Worm (Caenorhabditis elegans) whole organism, young adult: ENCODE data around the gene ears-2.
A peak's percentile ranks its signal among the peaks of the same experiment; 100 is the strongest.

ENCODE experiments used
- B0019.2 ChIP-seq: fragments of 200-800 bp; sonication (Bioruptor generic); conservative IDR thresholded peaks from 2 replicates; pipeline ENCODE4 v1.3.6; 2022; ENCODE audit warnings: missing genetic modification reagents, missing genetic modification characterization, missing compliant biosample characterization
- B0035.1 ChIP-seq: sonication (generic microtip); optimal IDR thresholded peaks from 2 replicates; lab custom pipeline; 2016; ENCODE audit warnings: missing genetic modification characterization, mild to moderate bottlenecking, missing compliant biosample characterization, missing genotype, missing genetic modification reagents
- B0261.1 ChIP-seq: sonication (generic microtip); optimal IDR thresholded peaks from 2 replicates; lab custom pipeline; 2016; ENCODE audit warnings: mild to moderate bottlenecking, missing genetic modification characterization, moderate library complexity, missing compliant biosample characterization
- B0336.3 ChIP-seq: fragments of 200-800 bp; sonication (Bioruptor generic); IDR thresholded peaks from 2 replicates; pipeline ENCODE4 v1.3.6; 2022; ENCODE audit warnings: missing genetic modification characterization, missing compliant biosample characterization
- D2030.7 ChIP-seq: fragments of 200-800 bp; sonication (Bioruptor generic); IDR thresholded peaks from 2 replicates; pipeline ENCODE4 v1.3.6; 2022; ENCODE audit warnings: missing genetic modification reagents, missing genetic modification characterization, missing compliant biosample characterization
- F23B12.7 ChIP-seq: sonication (generic microtip); optimal IDR thresholded peaks from 2 replicates; lab custom pipeline; 2017; ENCODE audit warnings: missing genetic modification characterization, mild to moderate bottlenecking, missing compliant biosample characterization, antibody characterized with exemption, moderate library complexity; ENCODE audit not compliant: insufficient read depth
- F33H1.4 ChIP-seq: fragments of 200-800 bp; sonication (Bioruptor generic); IDR thresholded peaks from 2 replicates; pipeline ENCODE4 v1.3.6; 2022; ENCODE audit warnings: missing genetic modification reagents, missing genetic modification characterization, missing compliant biosample characterization
- F39B2.1 ChIP-seq: fragments of 200-800 bp; sonication (Bioruptor generic); IDR thresholded peaks from 2 replicates; pipeline ENCODE4 v1.3.6; 2022; ENCODE audit warnings: missing genetic modification reagents, missing genetic modification characterization, missing compliant biosample characterization
- F49E8.2 ChIP-seq: sonication (generic microtip); optimal IDR thresholded peaks from 3 replicates; lab custom pipeline; 2017; ENCODE audit warnings: missing genetic modification characterization, mild to moderate bottlenecking, missing compliant biosample characterization, antibody characterized with exemption, moderate library complexity; ENCODE audit not compliant: insufficient read depth
- T07F8.4 ChIP-seq: sonication (generic microtip); optimal IDR thresholded peaks from 2 replicates; lab custom pipeline; 2016; ENCODE audit warnings: mild to moderate bottlenecking, missing genetic modification characterization, moderate library complexity, missing compliant biosample characterization
- Y53F4B.3 ChIP-seq: fragments of 200-800 bp; sonication (Bioruptor generic); IDR thresholded peaks from 2 replicates; pipeline ENCODE4 v1.3.6; 2022; ENCODE audit warnings: missing genetic modification reagents, missing genetic modification characterization, missing compliant biosample characterization
- ZK185.1 ChIP-seq: sonication (generic microtip); optimal IDR thresholded peaks from 2 replicates; lab custom pipeline; 2016; ENCODE audit warnings: mild to moderate bottlenecking, missing genetic modification characterization, missing compliant biosample characterization; ENCODE audit not compliant: poor library complexity, severe bottlenecking
- atf-7 ChIP-seq: sonication (generic microtip); optimal IDR thresholded peaks from 2 replicates; lab custom pipeline; 2017; ENCODE audit warnings: mild to moderate bottlenecking, missing genetic modification characterization, missing compliant biosample characterization
- attf-5 ChIP-seq: fragments of 200-800 bp; sonication (Bioruptor generic); optimal IDR thresholded peaks from 2 replicates; lab custom pipeline; 2018; ENCODE audit warnings: mild to moderate bottlenecking, missing genetic modification characterization, missing compliant biosample characterization
- ceh-27 ChIP-seq: fragments of 200-800 bp; sonication (Bioruptor generic); optimal IDR thresholded peaks from 2 replicates; lab custom pipeline; 2018; ENCODE audit warnings: mild to moderate bottlenecking, missing genetic modification characterization, moderate library complexity, missing compliant biosample characterization
- ceh-79 ChIP-seq: sonication (generic microtip); optimal IDR thresholded peaks from 2 replicates; lab custom pipeline; 2017; ENCODE audit warnings: mild to moderate bottlenecking, missing genetic modification characterization, missing compliant biosample characterization
- chd-7 ChIP-seq: sonication (generic microtip); optimal IDR thresholded peaks from 2 replicates; lab custom pipeline; 2016; ENCODE audit warnings: mild to moderate bottlenecking, missing genetic modification characterization, moderate library complexity, missing compliant biosample characterization
- die-1 ChIP-seq: sonication (generic microtip); optimal IDR thresholded peaks from 2 replicates; lab custom pipeline; 2016; ENCODE audit warnings: missing genotype, mild to moderate bottlenecking, missing genetic modification characterization, missing compliant biosample characterization
- dpl-1 ChIP-seq: fragments of 150-350 bp; optimal IDR thresholded peaks from 2 replicates; lab custom pipeline; 2014; ENCODE audit warnings: missing biosample characterization, missing genetic modification reagents, missing genetic modification characterization
- efl-1 ChIP-seq: fragments of 150-350 bp; optimal IDR thresholded peaks from 2 replicates; lab custom pipeline; 2014; ENCODE audit warnings: missing biosample characterization, missing genetic modification reagents, missing genetic modification characterization
- egl-44 ChIP-seq: fragments of 200-800 bp; sonication (Bioruptor generic); IDR thresholded peaks from 2 replicates; pipeline ENCODE4 v1.3.6; 2022; ENCODE audit warnings: missing genetic modification reagents, missing genetic modification characterization, missing compliant biosample characterization
- ekl-4 ChIP-seq: fragments of 200-800 bp; sonication (Bioruptor generic); IDR thresholded peaks from 2 replicates; pipeline ENCODE4 v1.3.6; 2022; ENCODE audit warnings: missing genetic modification reagents, missing genetic modification characterization, missing compliant biosample characterization
- hmg-1.2 ChIP-seq: fragments of 200-800 bp; sonication (Bioruptor generic); IDR thresholded peaks from 2 replicates; pipeline ENCODE4 v1.3.6; 2022; ENCODE audit warnings: missing genetic modification reagents, missing genetic modification characterization, missing compliant biosample characterization
- hmg-20 ChIP-seq: fragments of 200-800 bp; sonication (Bioruptor generic); IDR thresholded peaks from 2 replicates; pipeline ENCODE4 v1.3.6; 2022; ENCODE audit warnings: missing genetic modification reagents, missing genetic modification characterization, missing compliant biosample characterization
- lin-35 ChIP-seq, 3 experiments: fragments of 150-350 bp in 2 of 3; sonication (generic microtip) in 1 of 3; optimal IDR thresholded peaks; 2 replicates each; lab custom pipeline; 2014 to 2018; ENCODE audit warnings: missing biosample characterization in 3 of 3, missing genetic modification characterization in 3 of 3, missing genetic modification reagents in 3 of 3
- lir-1 ChIP-seq: fragments of 200-800 bp; sonication (Bioruptor generic); conservative IDR thresholded peaks from 2 replicates; pipeline ENCODE4 v1.3.6; 2022; ENCODE audit warnings: missing genetic modification reagents, missing genetic modification characterization, missing compliant biosample characterization
- lsy-27 ChIP-seq: sonication (generic microtip); optimal IDR thresholded peaks from 2 replicates; lab custom pipeline; 2017; ENCODE audit warnings: missing genetic modification characterization, mild to moderate bottlenecking, missing compliant biosample characterization, antibody characterized with exemption, missing genotype, borderline replicate concordance; ENCODE audit not compliant: insufficient read depth
- madf-10 ChIP-seq: sonication (generic microtip); optimal IDR thresholded peaks from 2 replicates; lab custom pipeline; 2016; ENCODE audit warnings: mild to moderate bottlenecking, missing genetic modification characterization, missing compliant biosample characterization
- madf-3 ChIP-seq: fragments of 200-800 bp; sonication (Bioruptor generic); IDR thresholded peaks from 2 replicates; pipeline ENCODE4 v1.3.6; 2022; ENCODE audit warnings: missing genetic modification reagents, missing genetic modification characterization, missing compliant biosample characterization
- madf-8 ChIP-seq: fragments of 200-800 bp; sonication (Bioruptor generic); conservative IDR thresholded peaks from 2 replicates; pipeline ENCODE4 v1.3.6; 2022; ENCODE audit warnings: missing genetic modification reagents, missing genetic modification characterization, missing compliant biosample characterization
- nfya-2 ChIP-seq: fragments of 200-800 bp; sonication (Bioruptor generic); IDR thresholded peaks from 2 replicates; pipeline ENCODE4 v1.3.6; 2022; ENCODE audit warnings: missing genetic modification reagents, missing genetic modification characterization, missing compliant biosample characterization
- nfyb-1 ChIP-seq: fragments of 200-800 bp; sonication (Bioruptor generic); IDR thresholded peaks from 2 replicates; pipeline ENCODE4 v1.3.6; 2022; ENCODE audit warnings: missing genetic modification reagents, missing genetic modification characterization, missing compliant biosample characterization
- nhr-120 ChIP-seq: fragments of 200-800 bp; sonication (Bioruptor generic); IDR thresholded peaks from 2 replicates; pipeline ENCODE4 v1.3.6; 2022; ENCODE audit warnings: missing genetic modification characterization, missing compliant biosample characterization
- nhr-179 ChIP-seq: sonication (generic microtip); optimal IDR thresholded peaks from 2 replicates; lab custom pipeline; 2016; ENCODE audit warnings: mild to moderate bottlenecking, missing genetic modification characterization, missing compliant biosample characterization
- pha-4 ChIP-seq: fragments of 150-350 bp; sonication (generic microtip); optimal IDR thresholded peaks from 2 replicates; lab custom pipeline; 2014; ENCODE audit warnings: missing biosample characterization, missing genetic modification reagents, missing genetic modification characterization
- rec-8 ChIP-seq, 2 experiments: sonication (generic microtip); optimal IDR thresholded peaks; 2 replicates each; lab custom pipeline; 2016; ENCODE audit warnings: mild to moderate bottlenecking in 2 of 2, missing genetic modification characterization in 2 of 2, missing genetic modification reagents in 2 of 2, missing genotype in 2 of 2, missing biosample characterization in 1 of 2, missing compliant biosample characterization in 1 of 2, moderate library complexity in 1 of 2
- rpc-1 ChIP-seq, 2 experiments: fragments of 150-350 bp in 1 of 2; sonication (generic microtip) in 1 of 2; optimal IDR thresholded peaks; 2 replicates each; lab custom pipeline; 2014 to 2018; ENCODE audit warnings: missing biosample characterization in 1 of 2, missing genetic modification characterization in 1 of 2, missing genetic modification reagents in 1 of 2, missing genotype in 1 of 2
- snpc-1.3 ChIP-seq: sonication (generic microtip); optimal IDR thresholded peaks from 2 replicates; lab custom pipeline; 2017; ENCODE audit warnings: missing genetic modification characterization, mild to moderate bottlenecking, missing compliant biosample characterization, antibody characterized with exemption, moderate library complexity, missing genotype, missing genetic modification reagents; ENCODE audit not compliant: insufficient read depth
- snpc-4 ChIP-seq, 5 experiments: fragments of 150-350 bp in 1 of 5; sonication (generic microtip) in 4 of 5; optimal IDR thresholded peaks; 2 replicates each; lab custom pipeline; 2014 to 2018; ENCODE audit warnings: missing genetic modification characterization in 5 of 5, missing biosample characterization in 3 of 5, antibody characterized with exemption in 2 of 5, mild to moderate bottlenecking in 2 of 5, missing compliant biosample characterization in 2 of 5, missing genotype in 2 of 5, moderate library complexity in 2 of 5, missing genetic modification reagents in 1 of 5
- tbx-9 ChIP-seq: sonication (generic microtip); optimal IDR thresholded peaks from 2 replicates; lab custom pipeline; 2016; ENCODE audit warnings: borderline replicate concordance, missing genetic modification characterization, inconsistent platforms, missing compliant biosample characterization
- xnd-1 ChIP-seq: sonication (generic microtip); optimal IDR thresholded peaks from 2 replicates; lab custom pipeline; 2016; ENCODE audit warnings: missing genotype, missing genetic modification reagents, missing genetic modification characterization, missing compliant biosample characterization
- zim-3 ChIP-seq: sonication (generic microtip); optimal IDR thresholded peaks from 2 replicates; lab custom pipeline; 2017; ENCODE audit warnings: mild to moderate bottlenecking, missing genetic modification characterization, moderate library complexity, missing compliant biosample characterization
- ztf-22 ChIP-seq: fragments of 200-800 bp; sonication (Bioruptor generic); optimal IDR thresholded peaks from 2 replicates; lab custom pipeline; 2018; ENCODE audit warnings: mild to moderate bottlenecking, missing genetic modification characterization, moderate library complexity, missing compliant biosample characterization
- ztf-25 ChIP-seq: fragments of 200-800 bp; sonication (Bioruptor generic); IDR thresholded peaks from 2 replicates; pipeline ENCODE4 v1.3.6; 2022; ENCODE audit warnings: missing genetic modification reagents, missing genetic modification characterization, missing compliant biosample characterization
- ztf-26 ChIP-seq: sonication (generic microtip); optimal IDR thresholded peaks from 2 replicates; lab custom pipeline; 2017; ENCODE audit warnings: missing genetic modification characterization, missing compliant biosample characterization

ears-2 gene

ce11 chrIV:390279-390678, at the start of gene ears-2, which contains the start of gene uncp-18 (continued):
- TF ChIP-seq B0019.2 (GFP tag; lab: Robert Waterston, UW) (peak; percentile 65; the same call in 1 of the 2 replicates), dpl-1 (GFP tag; lab: Kevin White, UChicago) (peak; percentile 46), chd-7 (tag; lab: Kevin White, UChicago) (peak; percentile 66), Y53F4B.3 (GFP tag; lab: Robert Waterston, UW) (no peak), madf-10 (tag; lab: Kevin White, UChicago) (peak; percentile 89), rec-8 (tag; optimal IDR thresholded peaks at IDR 0.05; lab: Kevin White, UChicago) (peak; percentile 79 to 83), hmg-1.2 (peak; percentile 73), efl-1 (GFP tag; lab: Kevin White, UChicago) (peak; percentile 34), snpc-1.3 (tag; lab: Kevin White, UChicago) (peak; percentile 82), ztf-22 (GFP tag; lab: Kevin White, UChicago) (peak; percentile 28), attf-5 (GFP tag; lab: Kevin White, UChicago) (peak; percentile 98), nfya-2 (GFP tag; lab: Robert Waterston, UW) (no peak), tbx-9 (no peak), xnd-1 (tag; lab: Kevin White, UChicago) (no peak), F49E8.2 (tag; lab: Kevin White, UChicago) (peak; percentile 84), T07F8.4 (tag; lab: Kevin White, UChicago) (peak; percentile 74), die-1 (tag; lab: Kevin White, UChicago) (peak; percentile 62), rpc-1 (optimal IDR thresholded peaks at IDR 0.05; lab: Kevin White, UChicago) (peak; percentile 68), rpc-1 (tag; optimal IDR thresholded peaks at IDR 0.05; lab: Kevin White, UChicago) (peak; percentile 3), nfyb-1 (peak; percentile 90), B0261.1 (tag; lab: Kevin White, UChicago) (peak; percentile 22), lir-1 (GFP tag; lab: Robert Waterston, UW) (peak; percentile 75), lin-35 (GFP tag; optimal IDR thresholded peaks at IDR 0.05; lab: Kevin White, UChicago) (peak in 2 of 3 experiments; percentile 76 to 88), nhr-179 (tag; lab: Kevin White, UChicago) (no peak), lsy-27 (tag; lab: Kevin White, UChicago) (no peak), F33H1.4 (GFP tag; lab: Robert Waterston, UW) (peak; percentile 74), egl-44 (peak; percentile 89), ZK185.1 (peak; percentile 80), hmg-20 (GFP tag; lab: Robert Waterston, UW) (peak; percentile 49; the same call in 1 of the 2 replicates), madf-8 (GFP tag; lab: Robert Waterston, UW) (0 out of 2 replicates have a peak, but pooled peaks have one; percentile 22), F39B2.1 (GFP tag; lab: Robert Waterston, UW) (no peak), pha-4 (tag; lab: Kevin White, UChicago) (no peak), B0035.1 (tag; lab: Kevin White, UChicago) (peak; percentile 50), F23B12.7 (peak; percentile 87), D2030.7 (GFP tag; lab: Robert Waterston, UW) (peak; percentile 93), ceh-27 (GFP tag; lab: Kevin White, UChicago) (peak; percentile 93), B0336.3 (GFP tag; lab: Robert Waterston, UW) (peak; percentile 93), ceh-79 (tag; lab: Kevin White, UChicago) (peak; percentile 31), ztf-26 (peak; percentile 56), ztf-25 (GFP tag; lab: Robert Waterston, UW) (peak; percentile 96), atf-7 (tag; lab: Kevin White, UChicago) (peak; percentile 63), madf-3 (peak; percentile 79; the same call in 1 of the 2 replicates), nhr-120 (no peak), zim-3 (peak; percentile 79), snpc-4 (GFP tag; optimal IDR thresholded peaks at IDR 0.05; lab: Kevin White, UChicago) (peak; percentile 43), snpc-4 (tag; optimal IDR thresholded peaks at IDR 0.05; lab: Kevin White, UChicago) (peak; percentile 58 to 88 (median 74)), ekl-4 (peak; percentile 73)
